Worm (Caenorhabditis elegans): ENCODE measurements around the gene nlp-7.
A peak's percentile ranks its signal among the peaks of the same experiment; 100 is the strongest.

- peak; percentile 14 for TF ChIP-seq dao-5 (tag; optimal IDR thresholded peaks at IDR 0.05)
- no peak for TF ChIP-seq him-1 (tag; optimal IDR thresholded peaks at IDR 0.05)
- TF ChIP-seq W03F9.2 (tag; optimal IDR thresholded peaks at IDR 0.05), result peak; percentile 15
Measured at ce11 chrX:8623840-8624591, 31.0 kb downstream of the nlp-7 start.

Measured in whole organism, L4/young adult.